Worm (Caenorhabditis elegans) whole organism, late embryonic: ENCODE results near the gene enu-3.5.

ENCODE experiments used
- K09A11.1 ChIP-seq: sonication (generic microtip); optimal IDR thresholded peaks from 2 replicates; lab custom pipeline; 2017; ENCODE audit warnings: antibody characterized with exemption, mild to moderate bottlenecking, missing genetic modification characterization, missing compliant biosample characterization; ENCODE audit not compliant: insufficient read depth
- ahr-1 ChIP-seq: sonication (generic microtip); optimal IDR thresholded peaks from 2 replicates; lab custom pipeline; 2016; ENCODE audit warnings: missing genetic modification characterization, missing compliant biosample characterization
- ceh-19 ChIP-seq: fragments of 200-800 bp; sonication (Bioruptor generic); optimal IDR thresholded peaks from 2 replicates; lab custom pipeline; 2018; ENCODE audit warnings: mild to moderate bottlenecking, missing genetic modification characterization, missing compliant biosample characterization
- ceh-31 ChIP-seq: sonication (generic microtip); optimal IDR thresholded peaks from 2 replicates; lab custom pipeline; 2016; ENCODE audit warnings: missing genetic modification characterization, missing compliant biosample characterization
- ceh-48 ChIP-seq: sonication (generic microtip); optimal IDR thresholded peaks from 2 replicates; lab custom pipeline; 2016; ENCODE audit warnings: missing genetic modification characterization, inconsistent platforms, missing compliant biosample characterization
- ceh-6 ChIP-seq: fragments of 200-800 bp; sonication (Bioruptor generic); optimal IDR thresholded peaks from 2 replicates; lab custom pipeline; 2018; ENCODE audit warnings: mild to moderate bottlenecking, missing genetic modification characterization, missing compliant biosample characterization
- che-1 ChIP-seq: sonication (generic microtip); optimal IDR thresholded peaks from 2 replicates; lab custom pipeline; 2016; ENCODE audit warnings: mild to moderate bottlenecking, missing genetic modification characterization, missing compliant biosample characterization
- dmd-4 ChIP-seq: sonication (generic microtip); optimal IDR thresholded peaks from 2 replicates; lab custom pipeline; 2016; ENCODE audit warnings: borderline replicate concordance, missing genetic modification characterization, missing compliant biosample characterization
- elt-2 ChIP-seq: sonication (generic microtip); optimal IDR thresholded peaks from 2 replicates; lab custom pipeline; 2016; ENCODE audit warnings: missing genetic modification reagents, missing genetic modification characterization, missing compliant biosample characterization
- elt-4 ChIP-seq: sonication (generic microtip); optimal IDR thresholded peaks from 2 replicates; lab custom pipeline; 2016; ENCODE audit warnings: missing genetic modification characterization, missing compliant biosample characterization
- ets-4 ChIP-seq: sonication (generic microtip); optimal IDR thresholded peaks from 2 replicates; lab custom pipeline; 2016; ENCODE audit warnings: missing genetic modification characterization, missing compliant biosample characterization
- fkh-10 ChIP-seq: fragments of 150-350 bp; optimal IDR thresholded peaks from 2 replicates; lab custom pipeline; 2014; ENCODE audit warnings: missing biosample characterization, missing genetic modification reagents, missing genetic modification characterization
- fkh-6 ChIP-seq: sonication (generic microtip); optimal IDR thresholded peaks from 2 replicates; lab custom pipeline; 2016; ENCODE audit warnings: missing genetic modification characterization, missing compliant biosample characterization
- gmeb-2 ChIP-seq: sonication (generic microtip); optimal IDR thresholded peaks from 2 replicates; lab custom pipeline; 2016; ENCODE audit warnings: missing genetic modification characterization, inconsistent platforms, missing compliant biosample characterization
- hlh-13 ChIP-seq: fragments of 200-800 bp; sonication (Bioruptor generic); optimal IDR thresholded peaks from 2 replicates; lab custom pipeline; 2018; ENCODE audit warnings: mild to moderate bottlenecking, missing genetic modification characterization, missing compliant biosample characterization
- hlh-30 ChIP-seq: sonication (generic microtip); optimal IDR thresholded peaks from 2 replicates; lab custom pipeline; 2017; ENCODE audit warnings: antibody characterized with exemption, missing genetic modification characterization, missing compliant biosample characterization; ENCODE audit not compliant: insufficient read depth
- hlh-6 ChIP-seq: sonication (generic microtip); optimal IDR thresholded peaks from 2 replicates; lab custom pipeline; 2016; ENCODE audit warnings: missing genotype, missing genetic modification characterization, missing compliant biosample characterization
- hlh-8 ChIP-seq: sonication (generic microtip); optimal IDR thresholded peaks from 2 replicates; lab custom pipeline; 2016; ENCODE audit warnings: missing genotype, missing genetic modification characterization, missing compliant biosample characterization
- lin-11 ChIP-seq: fragments of 200-800 bp; sonication (Bioruptor generic); optimal IDR thresholded peaks from 2 replicates; lab custom pipeline; 2018; ENCODE audit warnings: mild to moderate bottlenecking, missing genetic modification characterization, missing compliant biosample characterization
- mec-3 ChIP-seq: sonication (generic microtip); optimal IDR thresholded peaks from 2 replicates; lab custom pipeline; 2016; ENCODE audit warnings: borderline replicate concordance, missing genetic modification characterization, missing compliant biosample characterization
- nfya-1 ChIP-seq: sonication (generic microtip); optimal IDR thresholded peaks from 2 replicates; lab custom pipeline; 2017; ENCODE audit warnings: missing genetic modification characterization, mild to moderate bottlenecking, missing compliant biosample characterization, antibody characterized with exemption, moderate library complexity
- nhr-11 ChIP-seq: fragments of 150-350 bp; optimal IDR thresholded peaks from 2 replicates; lab custom pipeline; 2014; ENCODE audit warnings: missing biosample characterization, missing genetic modification characterization
- odd-2 ChIP-seq: sonication (generic microtip); optimal IDR thresholded peaks from 2 replicates; lab custom pipeline; 2017; ENCODE audit warnings: antibody characterized with exemption, mild to moderate bottlenecking, missing genetic modification characterization, missing compliant biosample characterization
- pag-3 ChIP-seq: sonication (generic microtip); optimal IDR thresholded peaks from 2 replicates; lab custom pipeline; 2016; ENCODE audit warnings: missing compliant biosample characterization, missing genetic modification characterization, borderline replicate concordance
- pat-9 ChIP-seq: fragments of 200-800 bp; sonication (Bioruptor generic); optimal IDR thresholded peaks from 2 replicates; lab custom pipeline; 2018; ENCODE audit warnings: mild to moderate bottlenecking, missing genetic modification characterization, moderate library complexity, missing compliant biosample characterization
- pax-1 ChIP-seq: fragments of 150-350 bp; optimal IDR thresholded peaks from 2 replicates; lab custom pipeline; 2014; ENCODE audit warnings: missing biosample characterization, missing genetic modification characterization
- pha-4 ChIP-seq: fragments of 150-350 bp; optimal IDR thresholded peaks from 2 replicates; lab custom pipeline; 2018; ENCODE audit warnings: missing biosample characterization, missing genetic modification reagents, missing genetic modification characterization
- pqm-1 ChIP-seq: sonication (generic microtip); optimal IDR thresholded peaks from 2 replicates; lab custom pipeline; 2016; ENCODE audit warnings: missing genetic modification characterization, missing compliant biosample characterization
- pros-1 ChIP-seq: fragments of 150-350 bp; optimal IDR thresholded peaks from 2 replicates; lab custom pipeline; 2014; ENCODE audit warnings: missing biosample characterization, missing genetic modification reagents, missing genetic modification characterization
- ref-2 ChIP-seq: sonication (generic microtip); optimal IDR thresholded peaks from 2 replicates; lab custom pipeline; 2016; ENCODE audit warnings: missing genetic modification characterization, missing compliant biosample characterization
- rnt-1 ChIP-seq: sonication (generic microtip); optimal IDR thresholded peaks from 2 replicates; lab custom pipeline; 2016; ENCODE audit warnings: missing genetic modification characterization, missing compliant biosample characterization
- sox-4 ChIP-seq: sonication (generic microtip); optimal IDR thresholded peaks from 2 replicates; lab custom pipeline; 2017; ENCODE audit warnings: mild to moderate bottlenecking, missing genetic modification characterization, inconsistent platforms, missing compliant biosample characterization
- syd-9 ChIP-seq: sonication (generic microtip); optimal IDR thresholded peaks from 2 replicates; lab custom pipeline; 2016; ENCODE audit warnings: mild to moderate bottlenecking, missing genetic modification characterization, moderate library complexity, missing compliant biosample characterization
- tbx-7 ChIP-seq: sonication (generic microtip); optimal IDR thresholded peaks from 2 replicates; lab custom pipeline; 2016; ENCODE audit warnings: missing genotype, missing genetic modification characterization, missing compliant biosample characterization
- unc-55 ChIP-seq: sonication (generic microtip); optimal IDR thresholded peaks from 2 replicates; lab custom pipeline; 2017; ENCODE audit warnings: missing biosample characterization, missing genetic modification reagents, missing genetic modification characterization
- unc-86 ChIP-seq: sonication (generic microtip); optimal IDR thresholded peaks from 2 replicates; lab custom pipeline; 2016; ENCODE audit warnings: missing genetic modification characterization, missing compliant biosample characterization

Gene enu-3.5

ce11 chrIII:12855394-12855793, 22.6 kb upstream of the enu-3.5 start, which contains the start of gene Y37D8A.5:
Gene Y37D8A.5 (minus strand): TSS chrIII:12855494.
- TF ChIP-seq odd-2 (no peak), ceh-19 (GFP tag; lab: Kevin White, UChicago) (no peak), rnt-1 (tag; lab: Kevin White, UChicago) (no peak), fkh-10 (GFP tag; lab: Kevin White, UChicago) (no peak), unc-86 (tag; lab: Kevin White, UChicago) (no peak), pha-4 (no peak), pax-1 (tag; lab: Kevin White, UChicago) (no peak), ets-4 (tag; lab: Kevin White, UChicago) (no peak), fkh-6 (tag; lab: Kevin White, UChicago) (no peak), pag-3 (tag; lab: Kevin White, UChicago) (no peak), ref-2 (tag; lab: Kevin White, UChicago) (no peak), hlh-8 (tag; lab: Kevin White, UChicago) (no peak), hlh-6 (tag; lab: Kevin White, UChicago) (no peak), ceh-6 (no peak), pat-9 (tag; lab: Kevin White, UChicago) (no peak), ahr-1 (tag; lab: Kevin White, UChicago) (no peak)

DNA sequence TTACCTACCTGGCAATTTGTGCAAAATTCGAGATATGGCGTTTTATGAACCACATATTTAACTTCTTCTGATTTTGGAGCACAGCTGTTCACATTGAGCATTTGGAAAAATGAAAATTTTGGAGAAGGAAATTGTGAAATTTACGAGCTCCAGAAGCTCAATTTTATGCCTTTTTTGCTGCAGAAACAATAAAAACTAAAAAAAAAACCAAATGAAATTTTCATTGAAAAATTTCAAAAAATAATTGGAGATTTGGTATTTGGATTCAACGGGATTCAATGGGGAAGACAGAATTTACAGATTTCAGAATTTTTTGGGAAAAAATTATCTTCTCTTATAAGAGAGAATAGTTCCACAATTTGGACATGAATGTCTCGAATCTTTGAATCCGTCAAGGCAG, 21.4 kb upstream of the enu-3.5 start, which contains the start of gene Y37D8A.26:
Gene Y37D8A.26 (minus strand): TSS at position 101 of the 400 bp plus-strand sequence.
- no peak for TF ChIP-seq nhr-11 (tag; lab: Kevin White, UChicago)
- TF ChIP-seq hlh-13 (GFP tag; lab: Kevin White, UChicago): no peak
- TF ChIP-seq dmd-4 (tag; lab: Kevin White, UChicago): no peak
- TF ChIP-seq sox-4 (tag; lab: Kevin White, UChicago): no peak
- no peak for TF ChIP-seq gmeb-2 (tag; lab: Kevin White, UChicago)
- TF ChIP-seq mec-3: no peak
- TF ChIP-seq che-1 (tag; lab: Kevin White, UChicago): no peak
- TF ChIP-seq tbx-7 (tag; lab: Kevin White, UChicago): no peak
- no peak for TF ChIP-seq ceh-48 (tag; lab: Kevin White, UChicago)
- TF ChIP-seq lin-11: no peak
- TF ChIP-seq unc-86 (tag; lab: Kevin White, UChicago): no peak
- TF ChIP-seq ceh-19 (GFP tag; lab: Kevin White, UChicago): no peak
- no peak for TF ChIP-seq K09A11.1
- TF ChIP-seq ceh-31 (tag; lab: Kevin White, UChicago): no peak
- TF ChIP-seq syd-9: no peak

DNA sequence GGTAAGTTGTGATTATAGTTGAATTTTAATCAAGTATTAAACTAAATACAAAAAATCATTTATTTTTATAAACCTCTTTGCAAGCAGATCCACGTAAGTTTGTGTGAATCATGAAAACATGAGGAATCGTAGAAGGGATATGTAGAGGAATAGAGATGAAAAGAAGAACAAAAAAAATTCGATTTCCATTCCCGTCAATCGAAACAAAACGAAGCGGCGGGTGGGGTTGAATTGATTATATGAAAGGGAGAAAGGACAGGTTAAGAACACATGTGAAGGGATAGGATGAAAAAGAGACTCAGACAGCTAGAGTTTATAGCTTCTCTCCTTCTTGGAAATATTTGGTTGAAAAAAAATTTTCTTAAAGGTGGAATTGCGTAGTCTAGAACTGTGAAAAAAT, 17.9 kb upstream of the enu-3.5 start:
- no peak for TF ChIP-seq elt-2 (tag; lab: Kevin White, UChicago)
- no peak for TF ChIP-seq pros-1 (tag; lab: Kevin White, UChicago)
- no peak for TF ChIP-seq ceh-48 (tag; lab: Kevin White, UChicago)
- no peak for TF ChIP-seq hlh-30 (tag; lab: Kevin White, UChicago)
- no peak for TF ChIP-seq pag-3 (tag; lab: Kevin White, UChicago)
- TF ChIP-seq pqm-1 (tag; lab: Kevin White, UChicago): no peak
- no peak for TF ChIP-seq mec-3

ce11 chrIII:12864648-12865047, 13.3 kb upstream of the enu-3.5 start, which contains the start of gene Y37D8A.8:
Gene Y37D8A.8 (plus strand): TSS chrIII:12864948.
- TF ChIP-seq unc-86 (tag; lab: Kevin White, UChicago): no peak
- no peak for TF ChIP-seq nfya-1 (tag; lab: Kevin White, UChicago)
- TF ChIP-seq pros-1 (tag; lab: Kevin White, UChicago): no peak
- no peak for TF ChIP-seq hlh-6 (tag; lab: Kevin White, UChicago)
- no peak for TF ChIP-seq unc-55 (GFP tag; lab: Kevin White, UChicago)
- TF ChIP-seq ceh-31 (tag; lab: Kevin White, UChicago): no peak
- TF ChIP-seq pag-3 (tag; lab: Kevin White, UChicago): no peak
- TF ChIP-seq elt-4: no peak
- no peak for TF ChIP-seq hlh-13 (GFP tag; lab: Kevin White, UChicago)
